Fruit fly (Drosophila melanogaster) S2 (cell line): ENCODE data around the gene Set.

ENCODE experiments used
- CG8478 ChIP-seq: fragments of >200 bp; optimal IDR thresholded peaks from 2 replicates; lab custom pipeline; 2018
- CTCF ChIP-seq, 2 experiments: fragments of >200 bp; optimal IDR thresholded peaks; 2 replicates each; lab custom pipeline; 2018

dm6 chr3R:15249037-15249436 lies 14.3 kb upstream of the Set start, which contains the start of gene Amt:
- no peak for TF ChIP-seq CTCF (optimal IDR thresholded peaks at IDR 0.05; lab: Kevin White, UChicago)
- TF ChIP-seq CG8478 (lab: Kevin White, UChicago): no peak
